Worm (Caenorhabditis elegans) whole organism, young adult: ENCODE data around the gene ham-2.

Experiments used
- F57C9.4 ChIP-seq: sonication (generic microtip); optimal IDR thresholded peaks from 2 replicates; lab custom pipeline; 2017; ENCODE audit warnings: mild to moderate bottlenecking, missing genetic modification characterization, missing compliant biosample characterization
- cebp-1 ChIP-seq, 2 experiments: fragments of 200-800 bp in 1 of 2; sonication (Bioruptor generic) in 1 of 2; sonication (generic microtip) in 1 of 2; IDR thresholded peaks in 1 of 2; optimal IDR thresholded peaks in 1 of 2; 2 replicates each; pipeline versions ENCODE4 v1.3.6 to Lab custom; 2017 to 2022; ENCODE audit warnings: missing compliant biosample characterization in 2 of 2, missing genetic modification characterization in 2 of 2, mild to moderate bottlenecking in 1 of 2, missing genetic modification reagents in 1 of 2, moderate library complexity in 1 of 2
- gei-17 ChIP-seq: fragments of 200-800 bp; sonication (Bioruptor generic); optimal IDR thresholded peaks from 2 replicates; lab custom pipeline; 2018; ENCODE audit warnings: mild to moderate bottlenecking, missing genetic modification characterization, missing compliant biosample characterization
- lag-1 ChIP-seq: fragments of 200-800 bp; sonication (Bioruptor generic); IDR thresholded peaks from 2 replicates; pipeline ENCODE4 v1.3.6; 2022; ENCODE audit warnings: missing genetic modification reagents, missing genetic modification characterization, missing compliant biosample characterization
- mcd-1 ChIP-seq: fragments of 200-800 bp; sonication (Bioruptor generic); IDR thresholded peaks from 2 replicates; pipeline ENCODE4 v1.3.6; 2022; ENCODE audit warnings: missing genetic modification reagents, missing genetic modification characterization, missing compliant biosample characterization
- pbrm-1 ChIP-seq: fragments of 200-800 bp; sonication (Bioruptor generic); IDR thresholded peaks from 2 replicates; pipeline ENCODE4 v1.3.6; 2022; ENCODE audit warnings: missing genetic modification reagents, missing genetic modification characterization, missing compliant biosample characterization
- snpc-4 ChIP-seq, 5 experiments: fragments of 150-350 bp in 1 of 5; sonication (generic microtip) in 4 of 5; optimal IDR thresholded peaks; 2 replicates each; lab custom pipeline; 2014 to 2018; ENCODE audit warnings: missing genetic modification characterization in 5 of 5, missing biosample characterization in 3 of 5, antibody characterized with exemption in 2 of 5, mild to moderate bottlenecking in 2 of 5, missing compliant biosample characterization in 2 of 5, missing genotype in 2 of 5, moderate library complexity in 2 of 5, missing genetic modification reagents in 1 of 5
- sptf-2 ChIP-seq: fragments of 200-800 bp; sonication (Bioruptor generic); optimal IDR thresholded peaks from 2 replicates; lab custom pipeline; 2018; ENCODE audit warnings: mild to moderate bottlenecking, missing genetic modification characterization, missing compliant biosample characterization
- unc-130 ChIP-seq: sonication (generic microtip); optimal IDR thresholded peaks from 2 replicates; lab custom pipeline; 2016; ENCODE audit warnings: missing genetic modification reagents, missing genetic modification characterization, missing compliant biosample characterization

ce11 chrX:4544543-4544942, 9.9 kb upstream of the ham-2 start, which contains the start of gene C07A12.2:
- no peak for TF ChIP-seq mcd-1
- TF ChIP-seq lag-1 (GFP tag; lab: Robert Waterston, UW), result no peak
- no peak for TF ChIP-seq unc-130
- TF ChIP-seq cebp-1 (GFP tag; IDR thresholded peaks at IDR 0.05; lab: Robert Waterston, UW), result no peak
- TF ChIP-seq cebp-1 (tag; optimal IDR thresholded peaks at IDR 0.05; lab: Kevin White, UChicago), result no peak
- TF ChIP-seq F57C9.4 (tag; lab: Kevin White, UChicago), result no peak
- no peak for TF ChIP-seq gei-17 (GFP tag; lab: Kevin White, UChicago)
- no peak for TF ChIP-seq sptf-2 (GFP tag; lab: Kevin White, UChicago)
- TF ChIP-seq snpc-4 (GFP tag; optimal IDR thresholded peaks at IDR 0.05; lab: Kevin White, UChicago), result no peak
- TF ChIP-seq snpc-4 (tag; optimal IDR thresholded peaks at IDR 0.05; lab: Kevin White, UChicago), result no peak
- TF ChIP-seq pbrm-1 (GFP tag; lab: Robert Waterston, UW), result no peak
